Worm (Caenorhabditis elegans) whole organism, L4 larva: ENCODE results near the gene ZC190.6.

Experiments used
- F10B5.3 ChIP-seq: sonication (generic microtip); optimal IDR thresholded peaks from 2 replicates; lab custom pipeline; 2016; ENCODE audit warnings: mild to moderate bottlenecking, missing genetic modification characterization, missing compliant biosample characterization
- F37D6.2 ChIP-seq: sonication (generic microtip); optimal IDR thresholded peaks from 2 replicates; lab custom pipeline; 2016; ENCODE audit warnings: mild to moderate bottlenecking, missing genetic modification characterization, missing compliant biosample characterization
- Y48G9A.11 ChIP-seq: fragments of 200-800 bp; sonication (Bioruptor generic); IDR thresholded peaks from 2 replicates; pipeline ENCODE4 v1.3.6; 2022; ENCODE audit warnings: missing genetic modification reagents, missing genetic modification characterization, missing compliant biosample characterization
- ZK337.2 ChIP-seq: fragments of 200-800 bp; sonication (Bioruptor generic); IDR thresholded peaks from 2 replicates; pipeline ENCODE4 v1.3.6; 2022; ENCODE audit warnings: missing genetic modification reagents, missing genetic modification characterization, missing compliant biosample characterization
- aha-1 ChIP-seq: fragments of 150-350 bp; peaks from one replicate; lab custom pipeline; 2014; ENCODE audit warnings: missing biosample characterization, missing genetic modification characterization
- aly-2 ChIP-seq: sonication (generic microtip); optimal IDR thresholded peaks from 2 replicates; lab custom pipeline; 2018; ENCODE audit warnings: missing biosample characterization, missing genetic modification characterization
- arid-1 ChIP-seq: fragments of 200-800 bp; sonication (Bioruptor generic); conservative IDR thresholded peaks from 2 replicates; pipeline ENCODE4 v1.3.6; 2022; ENCODE audit warnings: missing genetic modification reagents, missing genetic modification characterization, missing compliant biosample characterization
- attf-4 ChIP-seq: sonication (generic microtip); optimal IDR thresholded peaks from 3 replicates; lab custom pipeline; 2017; ENCODE audit warnings: missing biosample characterization, missing genetic modification characterization
- ceh-28 ChIP-seq: fragments of 150-350 bp; optimal IDR thresholded peaks from 2 replicates; lab custom pipeline; 2014; ENCODE audit warnings: missing biosample characterization, missing genetic modification reagents, missing genetic modification characterization
- ces-1 ChIP-seq: fragments of 150-350 bp; sonication (generic microtip); optimal IDR thresholded peaks from 4 replicates; lab custom pipeline; 2014; ENCODE audit warnings: missing biosample characterization, missing genetic modification reagents, missing genetic modification characterization
- daf-12 ChIP-seq: fragments of 150-350 bp; optimal IDR thresholded peaks from 2 replicates; lab custom pipeline; 2014; ENCODE audit warnings: missing biosample characterization, missing genetic modification reagents, missing genetic modification characterization
- daf-16 ChIP-seq, 3 experiments: sonication (generic microtip); optimal IDR thresholded peaks; 2 replicates each; lab custom pipeline; 2016 to 2017; ENCODE audit warnings: missing genetic modification characterization in 3 of 3, missing genetic modification reagents in 3 of 3, mild to moderate bottlenecking in 2 of 3, missing compliant biosample characterization in 2 of 3, missing biosample characterization in 1 of 3, moderate library complexity in 1 of 3
- daf-19 ChIP-seq: fragments of 200-800 bp; sonication (Bioruptor generic); conservative IDR thresholded peaks from 2 replicates; pipeline ENCODE4 v1.3.6; 2022; ENCODE audit warnings: missing genetic modification characterization, missing compliant biosample characterization
- dmd-6 ChIP-seq: fragments of 200-800 bp; sonication (Bioruptor generic); IDR thresholded peaks from 2 replicates; pipeline ENCODE4 v1.3.6; 2022; ENCODE audit warnings: missing genetic modification reagents, missing genetic modification characterization, missing compliant biosample characterization
- dmd-8 ChIP-seq: fragments of 200-800 bp; sonication (Bioruptor generic); IDR thresholded peaks from 2 replicates; pipeline ENCODE4 v1.3.6; 2022; ENCODE audit warnings: missing genetic modification characterization, missing compliant biosample characterization
- dmd-9 ChIP-seq: fragments of 200-800 bp; sonication (Bioruptor generic); IDR thresholded peaks from 2 replicates; pipeline ENCODE4 v1.3.6; 2022; ENCODE audit warnings: missing genetic modification reagents, missing genetic modification characterization, missing compliant biosample characterization
- egl-27 ChIP-seq: sonication (generic microtip); optimal IDR thresholded peaks from 3 replicates; lab custom pipeline; 2017; ENCODE audit warnings: missing biosample characterization, missing genetic modification reagents, missing genetic modification characterization
- fos-1 ChIP-seq: fragments of 150-350 bp; optimal IDR thresholded peaks from 2 replicates; lab custom pipeline; 2014; ENCODE audit warnings: missing biosample characterization, missing genetic modification characterization
- hif-1 ChIP-seq, 2 experiments: sonication (generic microtip); optimal IDR thresholded peaks; 2 replicates each; lab custom pipeline; 2016 to 2017; ENCODE audit warnings: missing compliant biosample characterization in 2 of 2, missing genetic modification characterization in 2 of 2, missing genetic modification reagents in 2 of 2, missing genotype in 2 of 2, mild to moderate bottlenecking in 1 of 2
- hlh-11 ChIP-seq: fragments of 200-800 bp; sonication (Bioruptor generic); optimal IDR thresholded peaks from 2 replicates; lab custom pipeline; 2018; ENCODE audit warnings: mild to moderate bottlenecking, missing genetic modification characterization, missing compliant biosample characterization
- hlh-30 ChIP-seq: sonication (generic microtip); optimal IDR thresholded peaks from 2 replicates; lab custom pipeline; 2017; ENCODE audit warnings: antibody characterized with exemption, mild to moderate bottlenecking, missing genetic modification characterization, missing compliant biosample characterization; ENCODE audit not compliant: insufficient read depth
- lin-13 ChIP-seq: fragments of 150-350 bp; optimal IDR thresholded peaks from 2 replicates; lab custom pipeline; 2014; ENCODE audit warnings: missing biosample characterization, missing genetic modification reagents, missing genetic modification characterization
- lin-39 ChIP-seq: fragments of 150-350 bp; optimal IDR thresholded peaks from 2 replicates; lab custom pipeline; 2014; ENCODE audit warnings: missing biosample characterization, missing genetic modification reagents, missing genetic modification characterization
- madf-9 ChIP-seq: fragments of 200-800 bp; sonication (Bioruptor generic); conservative IDR thresholded peaks from 2 replicates; pipeline ENCODE4 v1.3.6; 2022; ENCODE audit warnings: missing genetic modification reagents, missing genetic modification characterization, missing compliant biosample characterization
- mxl-2 ChIP-seq: fragments of 200-800 bp; sonication (Bioruptor generic); conservative IDR thresholded peaks from 2 replicates; pipeline ENCODE4 v1.3.6; 2022; ENCODE audit warnings: missing genetic modification reagents, missing genetic modification characterization, missing compliant biosample characterization
- mxl-3 ChIP-seq: fragments of 200-800 bp; sonication (Bioruptor generic); optimal IDR thresholded peaks from 2 replicates; lab custom pipeline; 2018; ENCODE audit warnings: mild to moderate bottlenecking, missing genetic modification characterization, missing compliant biosample characterization
- nhr-10 ChIP-seq: fragments of 150-350 bp; optimal IDR thresholded peaks from 2 replicates; lab custom pipeline; 2014; ENCODE audit warnings: missing biosample characterization, missing genetic modification characterization
- nhr-102 ChIP-seq: sonication (generic microtip); optimal IDR thresholded peaks from 2 replicates; lab custom pipeline; 2016; ENCODE audit warnings: mild to moderate bottlenecking, missing genetic modification characterization, moderate library complexity, missing compliant biosample characterization
- nhr-11 ChIP-seq: fragments of 150-350 bp; optimal IDR thresholded peaks from 2 replicates; lab custom pipeline; 2014; ENCODE audit warnings: missing biosample characterization, missing genetic modification characterization
- nhr-111 ChIP-seq: fragments of 200-800 bp; sonication (Bioruptor generic); optimal IDR thresholded peaks from 2 replicates; lab custom pipeline; 2018; ENCODE audit warnings: mild to moderate bottlenecking, missing genetic modification characterization, missing compliant biosample characterization
- nhr-25 ChIP-seq: sonication (generic microtip); optimal IDR thresholded peaks from 2 replicates; lab custom pipeline; 2017; ENCODE audit warnings: missing genetic modification characterization, mild to moderate bottlenecking, missing compliant biosample characterization, antibody characterized with exemption, moderate library complexity, borderline replicate concordance; ENCODE audit not compliant: insufficient read depth
- nhr-28 ChIP-seq: fragments of 150-350 bp; optimal IDR thresholded peaks from 2 replicates; lab custom pipeline; 2014; ENCODE audit warnings: missing biosample characterization, missing genetic modification characterization
- nhr-41 ChIP-seq: fragments of 200-800 bp; sonication (Bioruptor generic); IDR thresholded peaks from 2 replicates; pipeline ENCODE4 v1.3.6; 2022; ENCODE audit warnings: missing genetic modification reagents, missing genetic modification characterization, missing compliant biosample characterization
- nhr-48 ChIP-seq: sonication (generic microtip); optimal IDR thresholded peaks from 2 replicates; lab custom pipeline; 2016; ENCODE audit warnings: mild to moderate bottlenecking, missing genetic modification characterization, missing compliant biosample characterization
- nhr-6 ChIP-seq: fragments of 150-350 bp; optimal IDR thresholded peaks from 2 replicates; lab custom pipeline; 2014; ENCODE audit warnings: missing biosample characterization, missing genetic modification characterization
- nhr-76 ChIP-seq: fragments of 150-350 bp; optimal IDR thresholded peaks from 2 replicates; lab custom pipeline; 2014; ENCODE audit warnings: missing biosample characterization, missing genetic modification characterization
- rbr-2 ChIP-seq: sonication (generic microtip); optimal IDR thresholded peaks from 2 replicates; lab custom pipeline; 2016; ENCODE audit warnings: missing genotype, missing genetic modification characterization, missing compliant biosample characterization
- snpc-1.2 ChIP-seq: fragments of 200-800 bp; sonication (Bioruptor generic); IDR thresholded peaks from 2 replicates; pipeline ENCODE4 v1.3.6; 2022; ENCODE audit warnings: missing genetic modification reagents, missing genetic modification characterization, missing compliant biosample characterization
- snpc-4 ChIP-seq: fragments of 150-350 bp; optimal IDR thresholded peaks from 2 replicates; lab custom pipeline; 2014; ENCODE audit warnings: missing biosample characterization, missing genetic modification characterization
- tag-97 ChIP-seq: fragments of 200-800 bp; sonication (Bioruptor generic); IDR thresholded peaks from 2 replicates; pipeline ENCODE4 v1.3.6; 2022; ENCODE audit warnings: missing genetic modification characterization, missing compliant biosample characterization
- tra-1 ChIP-seq: fragments of 200-800 bp; sonication (Bioruptor generic); IDR thresholded peaks from 2 replicates; pipeline ENCODE4 v1.3.6; 2022; ENCODE audit warnings: missing genetic modification reagents, missing genetic modification characterization, missing compliant biosample characterization
- unc-130 ChIP-seq: sonication (generic microtip); optimal IDR thresholded peaks from 2 replicates; lab custom pipeline; 2016; ENCODE audit warnings: missing genetic modification reagents, missing genetic modification characterization, missing compliant biosample characterization
- unc-62 ChIP-seq, 3 experiments: fragments of 150-350 bp in 1 of 3; sonication (generic microtip); optimal IDR thresholded peaks in 2 of 3; peaks in 1 of 3; 1 replicate in 1 of 3; 2 replicates in 2 of 3; lab custom pipeline; 2014 to 2017; ENCODE audit warnings: missing biosample characterization in 3 of 3, missing genetic modification characterization in 3 of 3, missing genetic modification reagents in 3 of 3, missing genotype in 1 of 3
- vab-7 ChIP-seq: fragments of 200-800 bp; sonication (Bioruptor generic); IDR thresholded peaks from 2 replicates; pipeline ENCODE4 v1.3.6; 2022; ENCODE audit warnings: missing genetic modification reagents, missing genetic modification characterization, missing compliant biosample characterization
- zag-1 ChIP-seq: fragments of 150-350 bp; optimal IDR thresholded peaks from 2 replicates; lab custom pipeline; 2014; ENCODE audit warnings: missing biosample characterization, missing genetic modification characterization
- zip-11 ChIP-seq: fragments of 200-800 bp; sonication (Bioruptor generic); IDR thresholded peaks from 2 replicates; pipeline ENCODE4 v1.3.6; 2022; ENCODE audit warnings: missing genetic modification characterization, missing compliant biosample characterization
- zip-2 ChIP-seq: fragments of 150-350 bp; optimal IDR thresholded peaks from 2 replicates; lab custom pipeline; 2014; ENCODE audit warnings: missing biosample characterization, missing genetic modification characterization
- ztf-7 ChIP-seq: fragments of 150-350 bp; optimal IDR thresholded peaks from 2 replicates; lab custom pipeline; 2014; ENCODE audit warnings: missing biosample characterization, missing genetic modification characterization

The ZC190.6 gene

DNA sequence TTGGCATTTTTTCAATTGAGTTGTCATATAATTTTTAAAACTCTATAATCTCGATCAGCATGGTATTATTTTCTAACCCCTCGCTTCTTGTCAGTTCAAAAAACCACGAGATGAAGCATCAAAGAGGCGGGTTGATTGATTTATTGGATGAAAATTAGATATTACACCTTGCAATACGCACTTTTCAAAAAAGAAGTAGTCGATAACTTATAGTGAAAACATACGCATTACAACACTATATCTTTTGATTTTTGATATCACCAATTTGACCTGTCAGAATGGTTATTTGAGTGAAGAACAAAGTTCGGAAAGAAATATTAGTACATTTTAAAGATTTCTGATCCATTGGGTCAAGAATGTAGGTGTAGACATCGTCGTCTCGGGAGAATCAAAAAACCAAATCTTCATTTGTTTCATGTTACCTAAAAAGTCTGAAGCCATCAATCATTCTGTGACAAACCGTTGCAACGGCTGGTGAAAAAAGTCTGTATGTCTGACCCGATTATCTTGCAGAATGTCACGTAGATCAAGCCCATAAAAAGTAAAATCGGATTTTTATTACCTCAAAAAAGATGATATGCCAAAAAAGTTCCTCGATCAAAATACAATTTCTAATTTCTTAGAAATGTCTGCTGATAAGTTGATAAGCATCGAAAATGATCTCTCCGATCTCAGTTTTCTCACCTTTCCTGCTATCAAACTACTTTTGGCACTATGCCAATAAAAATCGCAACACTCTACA lies 23.8 kb downstream of the ZC190.6 start (continued):
- TF ChIP-seq ceh-28 (tag; lab: Kevin White, UChicago) (no peak), dmd-6 (GFP tag; lab: Robert Waterston, UW) (peak; percentile 92), nhr-76 (tag; lab: Kevin White, UChicago) (no peak), attf-4 (no peak), nhr-48 (tag; lab: Kevin White, UChicago) (peak; percentile 67), tra-1 (peak; percentile 89; the same call in 1 of the 2 replicates), hlh-30 (peak; percentile 10), nhr-28 (peak; percentile 61), egl-27 (no peak), F10B5.3 (tag; lab: Kevin White, UChicago) (no peak), hlh-11 (tag; lab: Kevin White, UChicago) (peak; percentile 63), mxl-2 (0 out of 2 replicates have a peak, but pooled peaks have one; percentile 27), daf-19 (GFP tag; lab: Robert Waterston, UW) (no peak), nhr-111 (GFP tag; lab: Kevin White, UChicago) (no peak), nhr-41 (no peak), F37D6.2 (tag; lab: Kevin White, UChicago) (no peak), unc-62 (GFP tag; optimal IDR thresholded peaks at IDR 0.05 in 1 of 2; lab: Kevin White, UChicago) (peak in 1 of 2 experiments; percentile 92), unc-62 (tag; optimal IDR thresholded peaks at IDR 0.05; lab: Kevin White, UChicago) (no peak), dmd-9 (GFP tag; lab: Robert Waterston, UW) (no peak), ztf-7 (no peak), nhr-102 (tag; lab: Kevin White, UChicago) (no peak), hif-1 (tag; optimal IDR thresholded peaks at IDR 0.05; lab: Kevin White, UChicago) (peak; percentile 30 to 73), unc-130 (GFP tag; lab: Kevin White, UChicago) (no peak)

DNA sequence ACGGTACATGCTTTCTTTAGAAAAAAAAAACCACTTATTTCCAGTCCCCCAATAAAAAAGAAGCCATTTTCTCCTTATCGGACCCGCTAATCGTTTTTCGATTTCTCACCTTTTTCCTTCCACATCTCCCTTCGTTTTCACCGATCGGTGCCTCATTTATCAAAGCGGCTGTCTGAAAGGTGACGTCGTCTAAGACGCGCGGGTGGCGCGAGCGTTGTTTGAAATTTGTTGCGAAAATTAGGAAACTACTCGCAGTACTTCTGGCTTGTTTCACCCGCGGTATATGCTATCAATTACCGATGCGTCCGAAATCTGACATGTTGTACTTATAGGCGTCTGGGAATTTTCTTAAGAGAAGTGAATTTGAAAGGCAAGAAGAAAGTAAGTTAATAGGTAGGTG lies 24.9 kb downstream of the ZC190.6 start:
- TF ChIP-seq lin-13 (GFP tag; lab: Kevin White, UChicago) (no peak), zip-11 (GFP tag; lab: Robert Waterston, UW) (no peak), ces-1 (GFP tag; lab: Kevin White, UChicago) (no peak), vab-7 (GFP tag; lab: Robert Waterston, UW) (no peak), ZK337.2 (no peak), zag-1 (tag; lab: Kevin White, UChicago) (no peak), fos-1 (tag; lab: Kevin White, UChicago) (no peak), unc-62 (GFP tag; optimal IDR thresholded peaks at IDR 0.05 in 1 of 2; lab: Kevin White, UChicago) (peak in 1 of 2 experiments; percentile 93), unc-62 (tag; optimal IDR thresholded peaks at IDR 0.05; lab: Kevin White, UChicago) (no peak), snpc-4 (tag; lab: Kevin White, UChicago) (no peak), nhr-6 (tag; lab: Kevin White, UChicago) (no peak), snpc-1.2 (GFP tag; lab: Robert Waterston, UW) (no peak), dmd-8 (GFP tag; lab: Robert Waterston, UW) (no peak), arid-1 (GFP tag; lab: Robert Waterston, UW) (no peak), attf-4 (no peak), aly-2 (tag; lab: Kevin White, UChicago) (no peak), daf-12 (tag; lab: Kevin White, UChicago) (no peak), nhr-28 (peak; percentile 6), nhr-25 (tag; lab: Kevin White, UChicago) (no peak), nhr-10 (tag; lab: Kevin White, UChicago) (no peak), mxl-3 (GFP tag; lab: Kevin White, UChicago) (peak; percentile 1), nhr-11 (tag; lab: Kevin White, UChicago) (no peak), hlh-11 (tag; lab: Kevin White, UChicago) (peak; percentile 5), tag-97 (GFP tag; lab: Robert Waterston, UW) (no peak), rbr-2 (tag; lab: Kevin White, UChicago) (no peak), madf-9 (GFP tag; lab: Robert Waterston, UW) (no peak), zip-2 (tag; lab: Kevin White, UChicago) (no peak), lin-39 (no peak), daf-16 (GFP tag; optimal IDR thresholded peaks at IDR 0.05; lab: Kevin White, UChicago) (no peak), daf-16 (tag; optimal IDR thresholded peaks at IDR 0.05; lab: Kevin White, UChicago) (no peak), unc-130 (GFP tag; lab: Kevin White, UChicago) (no peak), aha-1 (tag; lab: Kevin White, UChicago) (peak; percentile 81), Y48G9A.11 (no peak), daf-19 (GFP tag; lab: Robert Waterston, UW) (no peak)
